Worm (Caenorhabditis elegans) whole organism, L4 larva: ENCODE results near the gene str-161.

Experiments used
- F26F4.8 ChIP-seq: fragments of 200-800 bp; sonication (Bioruptor generic); conservative IDR thresholded peaks from 2 replicates; pipeline ENCODE4 v1.3.6; 2022; ENCODE audit warnings: missing genetic modification characterization, missing compliant biosample characterization
- F44E2.7 ChIP-seq: fragments of 200-800 bp; sonication (Bioruptor generic); IDR thresholded peaks from 2 replicates; pipeline ENCODE4 v2.1.2; 2022; ENCODE audit warnings: missing genetic modification characterization, missing compliant biosample characterization
- F49E8.2 ChIP-seq: sonication (generic microtip); optimal IDR thresholded peaks from 2 replicates; lab custom pipeline; 2016; ENCODE audit warnings: missing compliant biosample characterization, mild to moderate bottlenecking, missing genetic modification characterization, borderline replicate concordance
- Y105C5A.15 ChIP-seq: fragments of 200-800 bp; sonication (Bioruptor generic); IDR thresholded peaks from 2 replicates; pipeline ENCODE4 v1.3.6; 2022; ENCODE audit warnings: missing genetic modification characterization, missing compliant biosample characterization
- Y48G9A.11 ChIP-seq: fragments of 200-800 bp; sonication (Bioruptor generic); IDR thresholded peaks from 2 replicates; pipeline ENCODE4 v1.3.6; 2022; ENCODE audit warnings: missing genetic modification reagents, missing genetic modification characterization, missing compliant biosample characterization
- Y5F2A.4 ChIP-seq: fragments of 200-800 bp; sonication (Bioruptor generic); optimal IDR thresholded peaks from 2 replicates; lab custom pipeline; 2018; ENCODE audit warnings: mild to moderate bottlenecking, missing genetic modification characterization, missing compliant biosample characterization
- Y75B8A.6 ChIP-seq: fragments of 200-800 bp; sonication (Bioruptor generic); IDR thresholded peaks from 2 replicates; pipeline ENCODE4 v1.3.6; 2022; ENCODE audit warnings: missing genetic modification reagents, missing genetic modification characterization, missing compliant biosample characterization
- ZK337.2 ChIP-seq: fragments of 200-800 bp; sonication (Bioruptor generic); IDR thresholded peaks from 2 replicates; pipeline ENCODE4 v1.3.6; 2022; ENCODE audit warnings: missing genetic modification reagents, missing genetic modification characterization, missing compliant biosample characterization
- aha-1 ChIP-seq: fragments of 150-350 bp; peaks from one replicate; lab custom pipeline; 2014; ENCODE audit warnings: missing biosample characterization, missing genetic modification characterization
- ceh-44 ChIP-seq: fragments of 200-800 bp; sonication (Bioruptor generic); IDR thresholded peaks from 2 replicates; pipeline ENCODE4 v1.3.6; 2022; ENCODE audit warnings: missing genetic modification reagents, missing genetic modification characterization, missing compliant biosample characterization
- ces-1 ChIP-seq: fragments of 150-350 bp; sonication (generic microtip); optimal IDR thresholded peaks from 4 replicates; lab custom pipeline; 2014; ENCODE audit warnings: missing biosample characterization, missing genetic modification reagents, missing genetic modification characterization
- ctbp-1 ChIP-seq: fragments of 200-800 bp; sonication (Bioruptor generic); IDR thresholded peaks from 2 replicates; pipeline ENCODE4 v1.3.6; 2022; ENCODE audit warnings: missing genetic modification reagents, missing genetic modification characterization, missing compliant biosample characterization
- daf-16 ChIP-seq, 3 experiments: sonication (generic microtip); optimal IDR thresholded peaks; 2 replicates each; lab custom pipeline; 2016 to 2017; ENCODE audit warnings: missing genetic modification characterization in 3 of 3, missing genetic modification reagents in 3 of 3, mild to moderate bottlenecking in 2 of 3, missing compliant biosample characterization in 2 of 3, missing biosample characterization in 1 of 3, moderate library complexity in 1 of 3
- daf-19 ChIP-seq: fragments of 200-800 bp; sonication (Bioruptor generic); conservative IDR thresholded peaks from 2 replicates; pipeline ENCODE4 v1.3.6; 2022; ENCODE audit warnings: missing genetic modification characterization, missing compliant biosample characterization
- dmd-6 ChIP-seq: fragments of 200-800 bp; sonication (Bioruptor generic); IDR thresholded peaks from 2 replicates; pipeline ENCODE4 v1.3.6; 2022; ENCODE audit warnings: missing genetic modification reagents, missing genetic modification characterization, missing compliant biosample characterization
- dve-1 ChIP-seq: sonication (generic microtip); optimal IDR thresholded peaks from 2 replicates; lab custom pipeline; 2017; ENCODE audit warnings: antibody characterized with exemption, mild to moderate bottlenecking, missing genetic modification characterization, missing compliant biosample characterization; ENCODE audit not compliant: insufficient read depth
- fkh-10 ChIP-seq: fragments of 150-350 bp; optimal IDR thresholded peaks from 2 replicates; lab custom pipeline; 2014; ENCODE audit warnings: missing biosample characterization, missing genetic modification reagents, missing genetic modification characterization
- fos-1 ChIP-seq: fragments of 150-350 bp; optimal IDR thresholded peaks from 2 replicates; lab custom pipeline; 2014; ENCODE audit warnings: missing biosample characterization, missing genetic modification characterization
- hif-1 ChIP-seq, 2 experiments: sonication (generic microtip); optimal IDR thresholded peaks; 2 replicates each; lab custom pipeline; 2016 to 2017; ENCODE audit warnings: missing compliant biosample characterization in 2 of 2, missing genetic modification characterization in 2 of 2, missing genetic modification reagents in 2 of 2, missing genotype in 2 of 2, mild to moderate bottlenecking in 1 of 2
- hlh-30 ChIP-seq: sonication (generic microtip); optimal IDR thresholded peaks from 2 replicates; lab custom pipeline; 2017; ENCODE audit warnings: antibody characterized with exemption, mild to moderate bottlenecking, missing genetic modification characterization, missing compliant biosample characterization; ENCODE audit not compliant: insufficient read depth
- lim-7 ChIP-seq: fragments of 200-800 bp; sonication (Bioruptor generic); IDR thresholded peaks from 2 replicates; pipeline ENCODE4 v1.3.6; 2022; ENCODE audit warnings: missing genetic modification characterization, missing compliant biosample characterization
- lin-15B ChIP-seq: fragments of 150-350 bp; sonication (generic microtip); optimal IDR thresholded peaks from 3 replicates; lab custom pipeline; 2014; ENCODE audit warnings: missing biosample characterization, missing genetic modification characterization
- lin-38 ChIP-seq: fragments of 200-800 bp; sonication (Bioruptor generic); IDR thresholded peaks from 2 replicates; pipeline ENCODE4 v1.3.6; 2022; ENCODE audit warnings: missing genetic modification reagents, missing genetic modification characterization, missing compliant biosample characterization
- lir-3 ChIP-seq: sonication (generic microtip); optimal IDR thresholded peaks from 2 replicates; lab custom pipeline; 2016; ENCODE audit warnings: mild to moderate bottlenecking, missing genetic modification characterization, missing compliant biosample characterization
- madf-5 ChIP-seq, 2 experiments: fragments of 200-800 bp; sonication (Bioruptor generic); IDR thresholded peaks; 2 replicates each; pipeline ENCODE4 v1.3.6; 2022; ENCODE audit warnings: missing compliant biosample characterization in 2 of 2, missing genetic modification characterization in 2 of 2
- mdl-1 ChIP-seq, 2 experiments: fragments of 150-350 bp in 1 of 2; sonication (generic microtip) in 1 of 2; optimal IDR thresholded peaks; 2 replicates each; lab custom pipeline; 2014 to 2017; ENCODE audit warnings: missing biosample characterization in 2 of 2, missing genetic modification characterization in 2 of 2
- mdt-29 ChIP-seq: fragments of 200-800 bp; sonication (Bioruptor generic); IDR thresholded peaks from 2 replicates; pipeline ENCODE4 v1.3.6; 2022; ENCODE audit warnings: missing genetic modification reagents, missing genetic modification characterization, missing compliant biosample characterization
- mxl-2 ChIP-seq: fragments of 200-800 bp; sonication (Bioruptor generic); conservative IDR thresholded peaks from 2 replicates; pipeline ENCODE4 v1.3.6; 2022; ENCODE audit warnings: missing genetic modification reagents, missing genetic modification characterization, missing compliant biosample characterization
- nhr-102 ChIP-seq: sonication (generic microtip); optimal IDR thresholded peaks from 2 replicates; lab custom pipeline; 2016; ENCODE audit warnings: mild to moderate bottlenecking, missing genetic modification characterization, moderate library complexity, missing compliant biosample characterization
- nhr-25 ChIP-seq: sonication (generic microtip); optimal IDR thresholded peaks from 2 replicates; lab custom pipeline; 2017; ENCODE audit warnings: missing genetic modification characterization, mild to moderate bottlenecking, missing compliant biosample characterization, antibody characterized with exemption, moderate library complexity, borderline replicate concordance; ENCODE audit not compliant: insufficient read depth
- nhr-41 ChIP-seq: fragments of 200-800 bp; sonication (Bioruptor generic); IDR thresholded peaks from 2 replicates; pipeline ENCODE4 v1.3.6; 2022; ENCODE audit warnings: missing genetic modification reagents, missing genetic modification characterization, missing compliant biosample characterization
- nhr-77 ChIP-seq: fragments of 150-350 bp; optimal IDR thresholded peaks from 2 replicates; lab custom pipeline; 2014; ENCODE audit warnings: missing biosample characterization, missing genetic modification characterization
- pha-4 ChIP-seq, 2 experiments: fragments of 150-350 bp in 1 of 2; fragments of 200-800 bp in 1 of 2; sonication (Bioruptor generic) in 1 of 2; IDR thresholded peaks in 1 of 2; optimal IDR thresholded peaks in 1 of 2; 2 replicates each; pipeline versions ENCODE4 v1.3.6 to Lab custom; 2014 to 2022; ENCODE audit warnings: missing genetic modification characterization in 2 of 2, missing genetic modification reagents in 2 of 2, missing biosample characterization in 1 of 2, missing compliant biosample characterization in 1 of 2
- pqm-1 ChIP-seq: sonication (generic microtip); optimal IDR thresholded peaks from 2 replicates; lab custom pipeline; 2017; ENCODE audit warnings: missing biosample characterization, missing genetic modification characterization
- sdz-12 ChIP-seq: fragments of 200-800 bp; sonication (Bioruptor generic); optimal IDR thresholded peaks from 2 replicates; lab custom pipeline; 2018; ENCODE audit warnings: mild to moderate bottlenecking, missing genetic modification characterization, missing compliant biosample characterization
- snpc-1.2 ChIP-seq: fragments of 200-800 bp; sonication (Bioruptor generic); IDR thresholded peaks from 2 replicates; pipeline ENCODE4 v1.3.6; 2022; ENCODE audit warnings: missing genetic modification reagents, missing genetic modification characterization, missing compliant biosample characterization
- snpc-4 ChIP-seq: fragments of 150-350 bp; optimal IDR thresholded peaks from 2 replicates; lab custom pipeline; 2014; ENCODE audit warnings: missing biosample characterization, missing genetic modification characterization
- spr-1 ChIP-seq: sonication (generic microtip); optimal IDR thresholded peaks from 2 replicates; lab custom pipeline; 2016; ENCODE audit warnings: mild to moderate bottlenecking, missing genetic modification characterization, missing compliant biosample characterization
- tag-97 ChIP-seq: fragments of 200-800 bp; sonication (Bioruptor generic); IDR thresholded peaks from 2 replicates; pipeline ENCODE4 v1.3.6; 2022; ENCODE audit warnings: missing genetic modification characterization, missing compliant biosample characterization
- unc-62 ChIP-seq, 3 experiments: fragments of 150-350 bp in 1 of 3; sonication (generic microtip); optimal IDR thresholded peaks in 2 of 3; peaks in 1 of 3; 1 replicate in 1 of 3; 2 replicates in 2 of 3; lab custom pipeline; 2014 to 2017; ENCODE audit warnings: missing biosample characterization in 3 of 3, missing genetic modification characterization in 3 of 3, missing genetic modification reagents in 3 of 3, missing genotype in 1 of 3
- vab-7 ChIP-seq: fragments of 200-800 bp; sonication (Bioruptor generic); IDR thresholded peaks from 2 replicates; pipeline ENCODE4 v1.3.6; 2022; ENCODE audit warnings: missing genetic modification reagents, missing genetic modification characterization, missing compliant biosample characterization
- ztf-7 ChIP-seq: fragments of 150-350 bp; optimal IDR thresholded peaks from 2 replicates; lab custom pipeline; 2014; ENCODE audit warnings: missing biosample characterization, missing genetic modification characterization

str-161 gene

ce11 chrIV:4937647-4938046, 33.8 kb upstream of the str-161 start, which contains the start of gene fbxa-86:
Gene fbxa-86 (minus strand): TSS chrIV:4938013.
- TF ChIP-seq unc-62 (GFP tag; optimal IDR thresholded peaks at IDR 0.05 in 1 of 2; lab: Kevin White, UChicago) (peak in 1 of 2 experiments; percentile 7), unc-62 (tag; optimal IDR thresholded peaks at IDR 0.05; lab: Kevin White, UChicago) (no peak), daf-19 (GFP tag; lab: Robert Waterston, UW) (no peak), pqm-1 (peak; percentile 9), fkh-10 (GFP tag; lab: Kevin White, UChicago) (no peak)

- TF ChIP-seq Y5F2A.4 (GFP tag; lab: Kevin White, UChicago) (no peak), daf-16 (GFP tag; optimal IDR thresholded peaks at IDR 0.05; lab: Kevin White, UChicago) (no peak), daf-16 (tag; optimal IDR thresholded peaks at IDR 0.05; lab: Kevin White, UChicago) (no peak), Y75B8A.6 (GFP tag; lab: Robert Waterston, UW) (no peak), unc-62 (GFP tag; optimal IDR thresholded peaks at IDR 0.05 in 1 of 2; lab: Kevin White, UChicago) (peak in 1 of 2 experiments; percentile 4), unc-62 (tag; optimal IDR thresholded peaks at IDR 0.05; lab: Kevin White, UChicago) (no peak), mxl-2 (GFP tag; lab: Robert Waterston, UW) (no peak), nhr-77 (no peak), lim-7 (GFP tag; lab: Robert Waterston, UW) (no peak)
Observed at ce11 chrIV:4934103-4934502, 30.2 kb upstream of the str-161 start, which contains the start of gene str-153. Gene str-153 (plus strand): TSS chrIV:4934403.

- peak; percentile 77 for TF ChIP-seq mdt-29 (GFP tag; lab: Robert Waterston, UW)
- no peak for TF ChIP-seq hif-1 (tag; optimal IDR thresholded peaks at IDR 0.05; lab: Kevin White, UChicago)
- no peak for TF ChIP-seq nhr-41 (GFP tag; lab: Robert Waterston, UW)
- TF ChIP-seq F44E2.7 (GFP tag; lab: Robert Waterston, UW), result no peak
- peak; percentile 57 for TF ChIP-seq spr-1 (tag; lab: Kevin White, UChicago)
- TF ChIP-seq sdz-12 (GFP tag; lab: Kevin White, UChicago), result no peak
- peak; percentile 82 for TF ChIP-seq snpc-4 (tag; lab: Kevin White, UChicago)
- TF ChIP-seq dve-1 (tag; lab: Kevin White, UChicago), result peak; percentile 42
- peak; percentile 79 for TF ChIP-seq F49E8.2 (tag; lab: Kevin White, UChicago)
- TF ChIP-seq F26F4.8 (GFP tag; lab: Robert Waterston, UW), result peak; percentile 89
- peak in 1 of 2 experiments; percentile 56 for TF ChIP-seq daf-16 (GFP tag; optimal IDR thresholded peaks at IDR 0.05; lab: Kevin White, UChicago)
- peak; percentile 48 for TF ChIP-seq daf-16 (tag; optimal IDR thresholded peaks at IDR 0.05; lab: Kevin White, UChicago)
- TF ChIP-seq ztf-7, result peak; percentile 41
- no peak for TF ChIP-seq fos-1 (tag; lab: Kevin White, UChicago)
- no peak for TF ChIP-seq nhr-77
- TF ChIP-seq snpc-1.2 (GFP tag; lab: Robert Waterston, UW), result peak; percentile 98
- TF ChIP-seq lin-15B, result no peak
- no peak for TF ChIP-seq ces-1 (GFP tag; lab: Kevin White, UChicago)
- TF ChIP-seq ctbp-1 (GFP tag; lab: Robert Waterston, UW), result no peak
- TF ChIP-seq vab-7, result no peak
- no peak for TF ChIP-seq nhr-25 (tag; lab: Kevin White, UChicago)
- no peak; the same call in 1 of the 2 replicates for TF ChIP-seq lin-38
- peak; percentile 74; the same call in 1 of the 2 replicates for TF ChIP-seq Y48G9A.11 (GFP tag; lab: Robert Waterston, UW)
- peak; percentile 60 for TF ChIP-seq nhr-102
- no peak for TF ChIP-seq lir-3
- peak; percentile 25 for TF ChIP-seq hlh-30 (tag; lab: Kevin White, UChicago)
- peak; percentile 9; the same call in 1 of the 2 replicates for TF ChIP-seq ceh-44 (GFP tag; lab: Robert Waterston, UW)
- 0 out of 2 replicates have a peak, but pooled peaks have one; percentile 59 for TF ChIP-seq ZK337.2 (GFP tag; lab: Robert Waterston, UW)
- no peak for TF ChIP-seq mdl-1 (tag; optimal IDR thresholded peaks at IDR 0.05; lab: Kevin White, UChicago)
- peak; percentile 51; the same call in 1 of the 2 replicates for TF ChIP-seq pha-4 (GFP tag; IDR thresholded peaks at IDR 0.05; lab: Robert Waterston, UW)
- TF ChIP-seq pha-4 (tag; optimal IDR thresholded peaks at IDR 0.05; lab: Kevin White, UChicago), result no peak
- no peak for TF ChIP-seq tag-97 (GFP tag; lab: Robert Waterston, UW)
- TF ChIP-seq Y105C5A.15 (GFP tag; lab: Robert Waterston, UW), result no peak
- TF ChIP-seq dmd-6 (GFP tag; lab: Robert Waterston, UW), result no peak; the same call in 1 of the 2 replicates
- TF ChIP-seq aha-1 (tag; lab: Kevin White, UChicago), result peak; percentile 61
- peak; percentile 37 to 50; a peak in 1 of 4 replicates for TF ChIP-seq madf-5 (GFP tag; IDR thresholded peaks at IDR 0.05; lab: Robert Waterston, UW)
- TF ChIP-seq daf-19 (GFP tag; lab: Robert Waterston, UW), result 0 out of 2 replicates have a peak, but pooled peaks have one; percentile 29
Observed at ce11 chrIV:4930754-4931322, 27.0 kb upstream of the str-161 start.
